Worm (Caenorhabditis elegans): ENCODE measurements around the gene K03B4.4.

DNA sequence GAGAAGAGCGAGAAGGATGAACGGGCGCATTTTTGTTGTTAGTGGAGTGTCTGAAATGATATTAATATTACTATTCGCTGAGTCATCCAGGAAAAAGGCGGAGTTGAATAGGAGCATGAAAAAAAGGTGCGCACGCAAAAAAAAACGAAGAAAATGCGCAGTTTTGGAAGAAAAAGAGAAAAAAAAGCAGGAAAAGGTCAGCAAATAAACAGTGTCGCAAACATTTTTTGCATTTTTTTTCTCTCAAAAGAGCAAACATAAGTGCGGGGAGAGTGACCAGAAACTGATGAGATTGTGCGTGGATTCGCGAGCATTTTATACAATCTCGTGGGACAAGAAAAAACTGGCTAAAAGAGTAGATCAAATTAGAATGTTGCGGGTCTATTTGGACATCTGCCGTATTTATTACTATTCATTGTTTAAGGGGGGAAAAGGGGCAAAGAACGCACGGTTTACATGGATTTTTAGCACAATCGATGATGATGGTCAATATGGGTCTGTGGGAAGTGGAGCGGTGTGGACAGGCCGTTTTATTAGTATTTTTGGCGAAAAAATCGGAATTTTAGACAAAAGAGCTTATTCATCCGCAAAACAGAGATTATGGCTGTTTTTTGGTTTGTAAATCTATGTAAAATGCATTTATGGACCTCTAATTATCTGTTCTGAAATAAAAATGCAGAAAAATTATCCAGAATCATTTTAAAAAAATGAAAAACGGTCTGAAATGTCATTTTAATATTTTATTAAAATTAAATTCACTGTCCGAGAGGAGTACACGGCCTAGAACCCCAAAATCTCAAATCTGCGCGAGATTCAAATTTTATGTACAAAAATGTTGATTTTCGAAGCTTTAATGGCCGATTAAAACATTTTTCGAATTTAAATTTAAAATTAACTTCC is 10.9 kb downstream of the K03B4.4 start, which contains the start of gene cpg-8:
- TF ChIP-seq tbx-37 (GFP tag; conservative IDR thresholded peaks at IDR 0.05) (no peak), ama-1 (optimal IDR thresholded peaks at IDR 0.05) (no peak), ets-7 (tag; optimal IDR thresholded peaks at IDR 0.05) (no peak), flt-1 (GFP tag; IDR thresholded peaks at IDR 0.05) (no peak), F13C5.2 (tag; optimal IDR thresholded peaks at IDR 0.05) (no peak), tbx-11 (GFP tag; IDR thresholded peaks at IDR 0.05) (no peak)

Measured in whole organism, early embryonic.